Worm (Caenorhabditis elegans) whole organism, late embryonic: ENCODE measurements around the gene elo-1.

Experiments
- C08G9.2 ChIP-seq: sonication (generic microtip); optimal IDR thresholded peaks from 2 replicates; lab custom pipeline; 2016; ENCODE audit warnings: mild to moderate bottlenecking, missing genetic modification characterization, moderate library complexity, missing compliant biosample characterization
- C38D4.7 ChIP-seq: fragments of 200-800 bp; sonication (Bioruptor generic); optimal IDR thresholded peaks from 2 replicates; lab custom pipeline; 2018; ENCODE audit warnings: mild to moderate bottlenecking, missing genetic modification characterization, moderate library complexity, missing compliant biosample characterization
- F13H6.1 ChIP-seq: sonication (generic microtip); optimal IDR thresholded peaks from 2 replicates; lab custom pipeline; 2016; ENCODE audit warnings: missing genetic modification characterization, missing compliant biosample characterization
- K02D7.2 ChIP-seq: sonication (generic microtip); optimal IDR thresholded peaks from 2 replicates; lab custom pipeline; 2017; ENCODE audit warnings: mild to moderate bottlenecking, missing genetic modification characterization, missing compliant biosample characterization
- T23F11.4 ChIP-seq: fragments of 200-800 bp; sonication (Bioruptor generic); optimal IDR thresholded peaks from 2 replicates; lab custom pipeline; 2018; ENCODE audit warnings: mild to moderate bottlenecking, missing genetic modification characterization, missing compliant biosample characterization
- Y22D7AL.16 ChIP-seq: sonication (generic microtip); optimal IDR thresholded peaks from 2 replicates; lab custom pipeline; 2016; ENCODE audit warnings: missing genetic modification characterization, missing compliant biosample characterization
- ahr-1 ChIP-seq: sonication (generic microtip); optimal IDR thresholded peaks from 2 replicates; lab custom pipeline; 2016; ENCODE audit warnings: missing genetic modification characterization, missing compliant biosample characterization
- ama-1 ChIP-seq: fragments of 150-350 bp; optimal IDR thresholded peaks from 2 replicates; lab custom pipeline; 2014
- ceh-18 ChIP-seq: sonication (generic microtip); optimal IDR thresholded peaks from 2 replicates; lab custom pipeline; 2016; ENCODE audit warnings: missing genetic modification characterization, missing compliant biosample characterization
- ceh-19 ChIP-seq: fragments of 200-800 bp; sonication (Bioruptor generic); optimal IDR thresholded peaks from 2 replicates; lab custom pipeline; 2018; ENCODE audit warnings: mild to moderate bottlenecking, missing genetic modification characterization, missing compliant biosample characterization
- ceh-2 ChIP-seq: sonication (generic microtip); optimal IDR thresholded peaks from 2 replicates; lab custom pipeline; 2016; ENCODE audit warnings: missing genotype, missing genetic modification characterization, missing compliant biosample characterization
- ceh-22 ChIP-seq: sonication (generic microtip); optimal IDR thresholded peaks from 2 replicates; lab custom pipeline; 2017; ENCODE audit warnings: missing biosample characterization, missing genetic modification characterization
- ceh-31 ChIP-seq: sonication (generic microtip); optimal IDR thresholded peaks from 2 replicates; lab custom pipeline; 2016; ENCODE audit warnings: missing genetic modification characterization, missing compliant biosample characterization
- ceh-45 ChIP-seq: fragments of 200-800 bp; sonication (Bioruptor generic); IDR thresholded peaks from 2 replicates; pipeline ENCODE4 v1.3.6; 2022; ENCODE audit warnings: missing genetic modification reagents, missing genetic modification characterization, missing compliant biosample characterization
- dmd-4 ChIP-seq: sonication (generic microtip); optimal IDR thresholded peaks from 2 replicates; lab custom pipeline; 2016; ENCODE audit warnings: borderline replicate concordance, missing genetic modification characterization, missing compliant biosample characterization
- dve-1 ChIP-seq: sonication (generic microtip); optimal IDR thresholded peaks from 2 replicates; lab custom pipeline; 2017; ENCODE audit warnings: antibody characterized with exemption, mild to moderate bottlenecking, missing genetic modification characterization, missing compliant biosample characterization
- elt-2 ChIP-seq: sonication (generic microtip); optimal IDR thresholded peaks from 2 replicates; lab custom pipeline; 2016; ENCODE audit warnings: missing genetic modification reagents, missing genetic modification characterization, missing compliant biosample characterization
- fax-1 ChIP-seq: sonication (generic microtip); optimal IDR thresholded peaks from 2 replicates; lab custom pipeline; 2016; ENCODE audit warnings: missing genotype, missing genetic modification characterization, missing compliant biosample characterization
- fkh-6 ChIP-seq: sonication (generic microtip); optimal IDR thresholded peaks from 2 replicates; lab custom pipeline; 2016; ENCODE audit warnings: missing genetic modification characterization, missing compliant biosample characterization
- hlh-13 ChIP-seq: fragments of 200-800 bp; sonication (Bioruptor generic); optimal IDR thresholded peaks from 2 replicates; lab custom pipeline; 2018; ENCODE audit warnings: mild to moderate bottlenecking, missing genetic modification characterization, missing compliant biosample characterization
- hlh-15 ChIP-seq: sonication (generic microtip); optimal IDR thresholded peaks from 2 replicates; lab custom pipeline; 2016; ENCODE audit warnings: missing genetic modification characterization, missing compliant biosample characterization
- hlh-30 ChIP-seq: sonication (generic microtip); optimal IDR thresholded peaks from 2 replicates; lab custom pipeline; 2017; ENCODE audit warnings: antibody characterized with exemption, missing genetic modification characterization, missing compliant biosample characterization; ENCODE audit not compliant: insufficient read depth
- lin-11 ChIP-seq: fragments of 200-800 bp; sonication (Bioruptor generic); optimal IDR thresholded peaks from 2 replicates; lab custom pipeline; 2018; ENCODE audit warnings: mild to moderate bottlenecking, missing genetic modification characterization, missing compliant biosample characterization
- nfya-1 ChIP-seq: sonication (generic microtip); optimal IDR thresholded peaks from 2 replicates; lab custom pipeline; 2017; ENCODE audit warnings: missing genetic modification characterization, mild to moderate bottlenecking, missing compliant biosample characterization, antibody characterized with exemption, moderate library complexity
- nhr-11 ChIP-seq: fragments of 150-350 bp; optimal IDR thresholded peaks from 2 replicates; lab custom pipeline; 2014; ENCODE audit warnings: missing biosample characterization, missing genetic modification characterization
- nhr-232 ChIP-seq: sonication (generic microtip); optimal IDR thresholded peaks from 2 replicates; lab custom pipeline; 2016; ENCODE audit warnings: missing genetic modification characterization, missing compliant biosample characterization
- npax-4 ChIP-seq: sonication (generic microtip); optimal IDR thresholded peaks from 2 replicates; lab custom pipeline; 2016; ENCODE audit warnings: missing genetic modification characterization, missing compliant biosample characterization
- pha-2 ChIP-seq: sonication (generic microtip); optimal IDR thresholded peaks from 2 replicates; lab custom pipeline; 2017; ENCODE audit warnings: mild to moderate bottlenecking, missing genetic modification characterization, missing compliant biosample characterization
- pha-4 ChIP-seq: fragments of 150-350 bp; optimal IDR thresholded peaks from 2 replicates; lab custom pipeline; 2018; ENCODE audit warnings: missing biosample characterization, missing genetic modification reagents, missing genetic modification characterization
- rnt-1 ChIP-seq: sonication (generic microtip); optimal IDR thresholded peaks from 2 replicates; lab custom pipeline; 2016; ENCODE audit warnings: missing genetic modification characterization, missing compliant biosample characterization
- sdc-2 ChIP-seq: sonication (generic microtip); optimal IDR thresholded peaks from 2 replicates; lab custom pipeline; 2016; ENCODE audit warnings: missing genotype, missing genetic modification characterization, missing compliant biosample characterization
- syd-9 ChIP-seq: sonication (generic microtip); optimal IDR thresholded peaks from 2 replicates; lab custom pipeline; 2016; ENCODE audit warnings: mild to moderate bottlenecking, missing genetic modification characterization, moderate library complexity, missing compliant biosample characterization
- tbx-7 ChIP-seq: sonication (generic microtip); optimal IDR thresholded peaks from 2 replicates; lab custom pipeline; 2016; ENCODE audit warnings: missing genotype, missing genetic modification characterization, missing compliant biosample characterization
- ttx-3 ChIP-seq: sonication (generic microtip); optimal IDR thresholded peaks from 2 replicates; lab custom pipeline; 2016; ENCODE audit warnings: missing genetic modification reagents, missing genetic modification characterization, missing compliant biosample characterization
- unc-55 ChIP-seq: sonication (generic microtip); optimal IDR thresholded peaks from 2 replicates; lab custom pipeline; 2017; ENCODE audit warnings: missing biosample characterization, missing genetic modification reagents, missing genetic modification characterization
- zip-5 ChIP-seq: sonication (generic microtip); optimal IDR thresholded peaks from 2 replicates; lab custom pipeline; 2016; ENCODE audit warnings: missing genetic modification characterization, missing compliant biosample characterization
- ztf-16 ChIP-seq: sonication (generic microtip); optimal IDR thresholded peaks from 2 replicates; lab custom pipeline; 2017; ENCODE audit warnings: missing genetic modification characterization, missing compliant biosample characterization

The elo-1 gene

DNA sequence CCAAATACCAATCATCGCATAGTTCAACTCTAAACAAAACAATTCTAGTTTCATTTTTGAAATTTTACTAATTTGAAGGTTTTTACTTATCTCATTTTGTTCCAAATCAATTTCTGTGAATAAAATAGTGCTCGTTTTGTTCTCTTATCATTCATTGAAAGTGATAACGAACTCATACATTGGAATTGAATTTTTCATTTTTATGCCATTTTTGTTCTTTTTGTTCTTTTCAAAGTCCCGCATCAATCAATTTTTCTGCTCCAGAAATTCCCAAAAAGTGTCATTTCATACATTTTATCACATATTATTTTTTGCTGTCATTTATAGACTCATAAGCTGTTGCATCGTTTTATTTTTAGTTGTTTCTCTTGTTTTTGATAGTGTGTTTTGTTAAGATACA, 11.3 kb downstream of the elo-1 start:
- TF ChIP-seq elt-2 (tag; lab: Kevin White, UChicago) (peak; percentile 2), hlh-15 (no peak), dve-1 (tag; lab: Kevin White, UChicago) (no peak)

DNA sequence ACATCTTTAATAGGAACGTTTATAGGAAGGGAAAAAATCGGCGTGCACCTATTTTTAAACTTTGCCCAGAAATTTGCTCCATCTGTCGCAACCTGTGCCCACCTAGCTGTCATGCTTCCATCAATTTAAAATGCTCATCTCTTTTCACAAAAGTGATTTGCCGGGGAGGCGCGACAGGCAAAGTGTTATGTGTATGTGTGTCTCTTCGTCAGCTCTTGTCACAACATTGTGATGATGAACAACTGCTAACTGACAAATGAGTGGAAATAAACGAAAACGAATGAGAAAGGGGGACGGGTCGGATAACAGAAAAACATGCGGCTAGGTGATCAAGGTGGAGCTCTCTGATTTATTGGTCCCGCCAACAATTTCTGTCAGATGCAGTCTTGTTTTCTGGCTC, 12.0 kb downstream of the elo-1 start:
- TF ChIP-seq tbx-7 (tag; lab: Kevin White, UChicago), result no peak
- TF ChIP-seq dmd-4 (tag; lab: Kevin White, UChicago), result no peak
- no peak for TF ChIP-seq nfya-1 (tag; lab: Kevin White, UChicago)
- TF ChIP-seq ama-1 (lab: Kevin White, UChicago), result no peak
- no peak for TF ChIP-seq fax-1 (tag; lab: Kevin White, UChicago)
- no peak for TF ChIP-seq hlh-30 (tag; lab: Kevin White, UChicago)
- no peak for TF ChIP-seq pha-2 (tag; lab: Kevin White, UChicago)
- peak; percentile 96 for TF ChIP-seq unc-55
- no peak for TF ChIP-seq syd-9 (tag; lab: Kevin White, UChicago)
- TF ChIP-seq sdc-2 (tag; lab: Kevin White, UChicago), result no peak
- peak; percentile 66 for TF ChIP-seq ceh-18 (tag; lab: Kevin White, UChicago)
- TF ChIP-seq rnt-1 (tag; lab: Kevin White, UChicago), result peak; percentile 28
- TF ChIP-seq npax-4, result no peak
- TF ChIP-seq K02D7.2 (tag; lab: Kevin White, UChicago), result no peak
- no peak for TF ChIP-seq Y22D7AL.16 (tag; lab: Kevin White, UChicago)
- no peak for TF ChIP-seq lin-11 (tag; lab: Kevin White, UChicago)
- no peak for TF ChIP-seq ceh-31 (tag; lab: Kevin White, UChicago)
- no peak for TF ChIP-seq C38D4.7 (GFP tag; lab: Kevin White, UChicago)
- TF ChIP-seq, all 69 proteins: peak for 3

DNA sequence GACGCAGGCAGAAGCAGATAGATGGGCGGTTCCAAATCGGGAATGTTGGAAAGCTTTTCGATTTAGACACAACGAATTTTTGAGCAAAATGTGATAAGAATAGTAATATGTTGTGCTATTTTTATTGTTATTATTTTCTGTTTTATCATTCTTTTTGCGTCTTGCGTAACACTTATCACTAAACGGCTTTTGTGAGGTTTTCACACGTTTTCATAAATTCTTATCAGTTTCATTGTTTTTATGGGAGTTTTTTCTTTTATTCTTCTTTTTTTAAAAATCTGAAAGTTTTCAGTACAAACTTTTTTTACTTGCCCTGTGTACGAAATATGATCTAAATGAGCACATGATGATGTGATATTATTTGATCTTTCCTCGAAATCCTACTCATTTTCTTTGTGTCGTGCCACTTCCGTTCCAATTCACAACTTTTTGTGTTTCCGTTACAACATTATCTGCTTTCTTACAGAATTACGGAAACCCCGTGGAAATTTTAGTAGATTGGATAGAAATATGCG, 14.2 kb downstream of the elo-1 start, which contains the start of gene fbl-1:
Gene fbl-1 (plus strand): TSS at position 465 of the 515 bp plus-strand sequence.
- no peak for TF ChIP-seq C08G9.2 (tag; lab: Kevin White, UChicago)
- TF ChIP-seq Y22D7AL.16 (tag; lab: Kevin White, UChicago), result no peak
- TF ChIP-seq T23F11.4 (GFP tag; lab: Kevin White, UChicago), result no peak
- TF ChIP-seq ttx-3, result no peak
- no peak for TF ChIP-seq unc-55
- no peak for TF ChIP-seq ceh-22 (tag; lab: Kevin White, UChicago)
- TF ChIP-seq ceh-45 (GFP tag; lab: Robert Waterston, UW), result no peak
- no peak for TF ChIP-seq fkh-6 (tag; lab: Kevin White, UChicago)
- no peak for TF ChIP-seq nhr-11 (tag; lab: Kevin White, UChicago)
- TF ChIP-seq fax-1 (tag; lab: Kevin White, UChicago), result no peak
- TF ChIP-seq pha-2 (tag; lab: Kevin White, UChicago), result no peak
- TF ChIP-seq, all 69 proteins: peak for 0

DNA sequence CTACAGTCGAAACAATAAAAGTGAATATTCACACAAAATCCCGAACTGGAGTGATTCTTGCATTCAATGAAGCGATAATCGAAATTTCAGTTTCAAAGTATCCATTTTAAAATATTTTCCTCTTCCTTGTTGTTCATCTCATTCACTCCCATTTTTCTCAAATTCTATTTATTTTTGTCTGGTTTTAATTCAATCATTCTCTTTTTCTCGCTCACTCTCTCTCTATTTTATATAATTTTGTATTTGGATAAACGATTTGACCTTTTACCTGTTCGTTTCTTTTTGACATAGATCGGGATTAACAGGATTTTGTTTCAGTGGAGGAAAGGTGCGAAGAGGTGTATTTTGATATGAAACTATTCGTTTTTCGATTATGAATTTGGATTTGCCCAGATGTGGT, 19.8 kb downstream of the elo-1 start, which contains the start of gene T05A1.5:
Gene T05A1.5 (plus strand): TSS at position 301 of the 400 bp plus-strand sequence.
- no peak for TF ChIP-seq lin-11 (tag; lab: Kevin White, UChicago)
- TF ChIP-seq nfya-1 (tag; lab: Kevin White, UChicago), result no peak
- TF ChIP-seq pha-4 (tag; lab: Kevin White, UChicago), result no peak
- TF ChIP-seq hlh-13, result no peak
- TF ChIP-seq ceh-18 (tag; lab: Kevin White, UChicago), result no peak

DNA sequence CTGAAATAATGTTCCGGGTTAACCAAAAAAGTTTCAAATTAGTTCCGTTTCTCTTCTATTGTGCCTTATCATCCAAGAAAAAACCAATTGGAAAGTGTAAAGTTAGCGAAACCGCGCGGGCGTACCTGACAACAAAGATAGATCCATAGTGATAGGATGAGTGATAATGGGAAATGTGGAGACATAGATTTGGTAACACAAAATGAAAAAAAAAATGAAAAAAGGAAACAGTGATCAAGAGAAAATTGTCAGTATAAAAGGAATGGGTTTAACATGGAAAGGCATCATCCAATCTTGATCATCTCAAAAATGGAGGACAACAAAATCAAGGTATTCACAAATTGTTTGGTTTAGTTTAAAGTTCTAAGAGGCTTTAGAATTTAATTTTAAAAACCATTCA, 36.9 kb downstream of the elo-1 start, which contains the start of gene col-122:
Gene col-122 (plus strand): TSS at position 301 of the 400 bp plus-strand sequence.
- TF ChIP-seq ceh-19 (GFP tag; lab: Kevin White, UChicago) (no peak), ttx-3 (no peak), dve-1 (tag; lab: Kevin White, UChicago) (no peak), ztf-16 (tag; lab: Kevin White, UChicago) (no peak), nhr-11 (tag; lab: Kevin White, UChicago) (no peak), nhr-232 (no peak), ceh-18 (tag; lab: Kevin White, UChicago) (no peak), F13H6.1 (tag; lab: Kevin White, UChicago) (no peak), ceh-2 (tag; lab: Kevin White, UChicago) (no peak), ceh-22 (tag; lab: Kevin White, UChicago) (no peak), zip-5 (tag; lab: Kevin White, UChicago) (no peak), C08G9.2 (tag; lab: Kevin White, UChicago) (no peak), ahr-1 (tag; lab: Kevin White, UChicago) (no peak)
